Fruit fly (Drosophila melanogaster) whole organism, embryonic: ENCODE results near the gene CG8236.

ENCODE experiments used
- Blimp-1 ChIP-seq: fragments of 200-800 bp; sonication (Bioruptor generic); optimal IDR thresholded peaks from 3 replicates; lab custom pipeline; 2018; ENCODE audit warnings: missing biosample characterization, missing genetic modification characterization, mild to moderate bottlenecking, moderate library complexity, missing genetic modification reagents
- CG10147 ChIP-seq: fragments of 200-800 bp; sonication (Bioruptor generic); optimal IDR thresholded peaks from 2 replicates; lab custom pipeline; 2019; ENCODE audit warnings: missing biosample characterization, mild to moderate bottlenecking, missing genetic modification characterization, moderate library complexity
- CG10274 ChIP-seq: fragments of 200-800 bp; sonication (Bioruptor generic); optimal IDR thresholded peaks from 3 replicates; lab custom pipeline; 2017; ENCODE audit warnings: missing biosample characterization, mild to moderate bottlenecking, missing genetic modification characterization
- CG11695 ChIP-seq: fragments of 200-800 bp; sonication (Bioruptor generic); IDR thresholded peaks from 3 replicates; pipeline ENCODE4 v1.3.6; 2022; ENCODE audit warnings: missing biosample characterization, missing genetic modification characterization
- CG12219 ChIP-seq: fragments of 200-800 bp; sonication (Bioruptor generic); optimal IDR thresholded peaks from 3 replicates; lab custom pipeline; 2018; ENCODE audit warnings: missing biosample characterization, mild to moderate bottlenecking, missing genetic modification characterization
- CG13123 ChIP-seq: fragments of 200-800 bp; sonication (Bioruptor generic); optimal IDR thresholded peaks from 2 replicates; lab custom pipeline; 2016; ENCODE audit warnings: missing biosample characterization, missing genetic modification characterization
- CG14050 ChIP-seq: fragments of 200-800 bp; sonication (Bioruptor generic); IDR thresholded peaks from 3 replicates; pipeline ENCODE4 v1.3.6; 2022; ENCODE audit warnings: missing biosample characterization, missing genetic modification characterization
- CG2875 ChIP-seq: fragments of 200-800 bp; sonication (Bioruptor generic); optimal IDR thresholded peaks from 2 replicates; lab custom pipeline; 2017; ENCODE audit warnings: missing biosample characterization, mild to moderate bottlenecking, missing genetic modification characterization, missing genetic modification reagents
- CG32532 ChIP-seq: fragments of 200-800 bp; sonication (Bioruptor generic); IDR thresholded peaks from 2 replicates; pipeline ENCODE4 v1.3.6; 2022; ENCODE audit warnings: missing biosample characterization, missing genetic modification characterization
- CG3726 ChIP-seq: fragments of 200-800 bp; sonication (Bioruptor generic); IDR thresholded peaks from 3 replicates; pipeline ENCODE4, ENCODE4 v1.3.6; 2022; ENCODE audit warnings: missing biosample characterization, missing genetic modification characterization
- CG3847 ChIP-seq: fragments of 200-800 bp; sonication (Bioruptor generic); IDR thresholded peaks from 2 replicates; pipeline ENCODE4 v1.3.6; 2022; ENCODE audit warnings: missing biosample characterization, missing genetic modification characterization
- CG4707 ChIP-seq: fragments of 200-800 bp; sonication (Bioruptor generic); optimal IDR thresholded peaks from 2 replicates; lab custom pipeline; 2018; ENCODE audit warnings: missing biosample characterization, mild to moderate bottlenecking, missing genetic modification characterization, moderate library complexity
- CG4820 ChIP-seq: fragments of 200-800 bp; sonication (Bioruptor generic); optimal IDR thresholded peaks from 3 replicates; lab custom pipeline; 2016; ENCODE audit warnings: missing biosample characterization, missing genetic modification characterization
- CG6854 ChIP-seq: fragments of 200-800 bp; sonication (Bioruptor generic); optimal IDR thresholded peaks from 3 replicates; lab custom pipeline; 2017; ENCODE audit warnings: missing biosample characterization, mild to moderate bottlenecking, missing genetic modification characterization
- CG7372 ChIP-seq: fragments of 200-800 bp; sonication (Bioruptor generic); IDR thresholded peaks from 2 replicates; pipeline ENCODE4 v1.3.6; 2022; ENCODE audit warnings: missing biosample characterization, missing genetic modification characterization
- CG8359 ChIP-seq: fragments of 200-800 bp; sonication (Bioruptor generic); optimal IDR thresholded peaks from 2 replicates; lab custom pipeline; 2017; ENCODE audit warnings: missing biosample characterization, mild to moderate bottlenecking, missing genetic modification characterization, borderline replicate concordance
- CG8924 ChIP-seq: fragments of 200-800 bp; optimal IDR thresholded peaks from 3 replicates; lab custom pipeline; 2019; ENCODE audit warnings: missing biosample characterization, mild to moderate bottlenecking, missing genetic modification characterization, moderate library complexity
- CkIIα-i1 ChIP-seq: fragments of 200-800 bp; sonication (Bioruptor generic); IDR thresholded peaks from 2 replicates; pipeline ENCODE4 v1.3.6; 2022; ENCODE audit warnings: missing biosample characterization, missing genetic modification characterization
- Dek ChIP-seq: fragments of 200-800 bp; sonication (Bioruptor generic); optimal IDR thresholded peaks from 3 replicates; lab custom pipeline; 2019; ENCODE audit warnings: missing biosample characterization, mild to moderate bottlenecking, missing genetic modification characterization, moderate library complexity
- Dll ChIP-seq: fragments of 200-800 bp; sonication (Bioruptor generic); IDR thresholded peaks from 4 replicates; pipeline ENCODE4 v1.3.6; 2022; ENCODE audit warnings: missing biosample characterization, missing genetic modification characterization; ENCODE audit not compliant: partially characterized antibody
- E2f2 ChIP-seq: fragments of 200-800 bp; sonication (Bioruptor generic); IDR thresholded peaks from 2 replicates; pipeline ENCODE4 v1.3.6; 2022; ENCODE audit warnings: missing biosample characterization, missing genetic modification characterization
- H2.0 ChIP-seq: fragments of 200-800 bp; sonication (Bioruptor generic); IDR thresholded peaks from 2 replicates; pipeline ENCODE4 v1.3.6; 2022; ENCODE audit warnings: missing biosample characterization, missing genetic modification characterization
- HLHmδ ChIP-seq: fragments of 200-800 bp; sonication (Bioruptor generic); optimal IDR thresholded peaks from 2 replicates; lab custom pipeline; 2018; ENCODE audit warnings: missing biosample characterization, mild to moderate bottlenecking, missing genetic modification characterization, moderate library complexity
- Mrtf ChIP-seq: fragments of 200-800 bp; sonication (Bioruptor generic); IDR thresholded peaks from 3 replicates; pipeline ENCODE4 v1.3.6; 2022; ENCODE audit warnings: missing biosample characterization, missing genetic modification characterization
- NC2α ChIP-seq: fragments of 200-800 bp; sonication (Bioruptor generic); optimal IDR thresholded peaks from 2 replicates; lab custom pipeline; 2016; ENCODE audit warnings: missing biosample characterization, missing genetic modification characterization
- Nf-YC ChIP-seq: fragments of 200-800 bp; optimal IDR thresholded peaks from 3 replicates; lab custom pipeline; 2019; ENCODE audit warnings: missing biosample characterization, mild to moderate bottlenecking, missing genetic modification characterization, moderate library complexity
- NfI ChIP-seq: fragments of 200-800 bp; sonication (Bioruptor generic); optimal IDR thresholded peaks from 3 replicates; lab custom pipeline; 2018; ENCODE audit warnings: missing biosample characterization, mild to moderate bottlenecking, missing genetic modification characterization, moderate library complexity
- Poxn ChIP-seq: fragments of 200-800 bp; sonication (Bioruptor generic); IDR thresholded peaks from 2 replicates; pipeline ENCODE4 v1.3.6; 2022; ENCODE audit warnings: missing biosample characterization, missing genetic modification characterization
- Ptx1 ChIP-seq: fragments of 200-800 bp; sonication (Bioruptor generic); IDR thresholded peaks from 2 replicates; pipeline ENCODE4 v1.3.6; 2022; ENCODE audit warnings: missing biosample characterization, missing genetic modification characterization
- Ravus ChIP-seq: fragments of 200-800 bp; sonication (Bioruptor generic); IDR thresholded peaks from 2 replicates; pipeline ENCODE4 v1.3.6; 2022; ENCODE audit warnings: missing biosample characterization, missing genetic modification characterization
- Sin3A ChIP-seq: fragments of >200 bp; optimal IDR thresholded peaks from 2 replicates; lab custom pipeline; 2018
- Spps ChIP-seq: fragments of 200-800 bp; sonication (Bioruptor generic); optimal IDR thresholded peaks from 2 replicates; lab custom pipeline; 2018; ENCODE audit warnings: missing biosample characterization, mild to moderate bottlenecking, missing genetic modification characterization
- Ssrp ChIP-seq: fragments of 200-800 bp; sonication (Bioruptor generic); optimal IDR thresholded peaks from 2 replicates; lab custom pipeline; 2018; ENCODE audit warnings: missing biosample characterization, mild to moderate bottlenecking, missing genetic modification characterization, moderate library complexity
- cg ChIP-seq: fragments of 200-800 bp; sonication (Bioruptor generic); optimal IDR thresholded peaks from 3 replicates; lab custom pipeline; 2019; ENCODE audit warnings: missing biosample characterization, mild to moderate bottlenecking, missing genetic modification characterization, moderate library complexity
- emc ChIP-seq: fragments of 200-800 bp; sonication (Bioruptor generic); optimal IDR thresholded peaks from 2 replicates; lab custom pipeline; 2016; ENCODE audit warnings: missing biosample characterization, missing genetic modification characterization
- exex ChIP-seq: fragments of 200-800 bp; sonication (Bioruptor generic); optimal IDR thresholded peaks from 4 replicates; lab custom pipeline; 2018; ENCODE audit warnings: missing biosample characterization, mild to moderate bottlenecking, missing genetic modification characterization, moderate library complexity
- fru ChIP-seq: fragments of >200 bp; optimal IDR thresholded peaks from 2 replicates; lab custom pipeline; 2017
- gcm ChIP-seq: fragments of 200-800 bp; sonication (Bioruptor generic); optimal IDR thresholded peaks from 2 replicates; lab custom pipeline; 2019; ENCODE audit warnings: missing biosample characterization, mild to moderate bottlenecking, missing genetic modification characterization, moderate library complexity
- gem ChIP-seq: fragments of 200-800 bp; sonication (Bioruptor generic); optimal IDR thresholded peaks from 2 replicates; lab custom pipeline; 2019; ENCODE audit warnings: missing biosample characterization, mild to moderate bottlenecking, missing genetic modification characterization, moderate library complexity
- gsb-n ChIP-seq: fragments of 200-800 bp; sonication (Bioruptor generic); optimal IDR thresholded peaks from 3 replicates; lab custom pipeline; 2018; ENCODE audit warnings: missing biosample characterization, mild to moderate bottlenecking, missing genetic modification characterization
- kni ChIP-seq: fragments of 200-800 bp; sonication (Bioruptor generic); optimal IDR thresholded peaks from 3 replicates; lab custom pipeline; 2017; ENCODE audit warnings: mild to moderate bottlenecking, missing biosample characterization, missing genetic modification reagents, missing genetic modification characterization
- lilli ChIP-seq: fragments of 200-800 bp; sonication (Bioruptor generic); optimal IDR thresholded peaks from 3 replicates; lab custom pipeline; 2016; ENCODE audit warnings: missing biosample characterization, missing genetic modification characterization
- lola ChIP-seq, 3 experiments: fragments of >200 bp in 2 of 3; fragments of 200-800 bp in 1 of 3; sonication (Bioruptor generic) in 1 of 3; optimal IDR thresholded peaks; 2 replicates each; lab custom pipeline; 2017 to 2019; ENCODE audit warnings: missing biosample characterization in 3 of 3, missing genetic modification characterization in 3 of 3, mild to moderate bottlenecking in 1 of 3, moderate library complexity in 1 of 3
- nom ChIP-seq: fragments of 200-800 bp; sonication (Bioruptor generic); optimal IDR thresholded peaks from 2 replicates; lab custom pipeline; 2017; ENCODE audit warnings: missing biosample characterization, missing genetic modification characterization, mild to moderate bottlenecking, moderate library complexity, missing genetic modification reagents
- odd ChIP-seq: fragments of 200-800 bp; sonication (Bioruptor generic); optimal IDR thresholded peaks from 2 replicates; lab custom pipeline; 2017; ENCODE audit warnings: missing biosample characterization, mild to moderate bottlenecking, missing genetic modification characterization
- pita ChIP-seq: fragments of 200-800 bp; sonication (Bioruptor generic); optimal IDR thresholded peaks from 2 replicates; lab custom pipeline; 2017; ENCODE audit warnings: missing biosample characterization, mild to moderate bottlenecking, missing genetic modification characterization
- repo ChIP-seq: fragments of 200-800 bp; sonication (Bioruptor generic); optimal IDR thresholded peaks from 2 replicates; lab custom pipeline; 2016; ENCODE audit warnings: missing biosample characterization, missing genetic modification characterization
- run ChIP-seq: fragments of 200-800 bp; sonication (Bioruptor generic); optimal IDR thresholded peaks from 3 replicates; lab custom pipeline; 2018; ENCODE audit warnings: missing biosample characterization, mild to moderate bottlenecking, missing genetic modification characterization
- sr ChIP-seq: fragments of 200-800 bp; sonication (Bioruptor generic); IDR thresholded peaks from 3 replicates; pipeline ENCODE4 v1.3.6; 2022; ENCODE audit warnings: missing biosample characterization, missing genetic modification characterization
- tna ChIP-seq: fragments of 200-800 bp; sonication (Bioruptor generic); IDR thresholded peaks from 2 replicates; pipeline ENCODE4 v1.3.6; 2022; ENCODE audit warnings: missing biosample characterization, missing genetic modification characterization; ENCODE audit not compliant: partially characterized antibody
- zfh2 ChIP-seq: fragments of 200-800 bp; sonication (Bioruptor generic); optimal IDR thresholded peaks from 2 replicates; lab custom pipeline; 2016; ENCODE audit warnings: missing biosample characterization, missing genetic modification characterization

CG8236 gene

dm6 chr3R:8808518-8808921, 39.3 kb downstream of the CG8236 start (continued):
- TF ChIP-seq zfh2 (no peak), CG4707 (GFP tag; lab: Kevin White, UChicago) (no peak), nom (no peak), CG3847 (GFP tag; lab: Robert Waterston, UW) (no peak), odd (GFP tag; lab: Kevin White, UChicago) (peak; percentile 41), Nf-YC (no peak), HLHmδ (GFP tag; lab: Kevin White, UChicago) (no peak), CG8924 (peak; percentile 90), CG13123 (peak; percentile 19), Spps (peak; percentile 85), NfI (peak; percentile 32), CG7372 (GFP tag; lab: Robert Waterston, UW) (no peak), CG6854 (GFP tag; lab: Kevin White, UChicago) (no peak), Ptx1 (GFP tag; lab: Robert Waterston, UW) (peak; percentile 40; the same call in 1 of the 2 replicates), CG32532 (GFP tag; lab: Robert Waterston, UW) (no peak; the same call in 1 of the 2 replicates), lilli (GFP tag; lab: Kevin White, UChicago) (peak; percentile 55), repo (GFP tag; lab: Kevin White, UChicago) (no peak), CG12219 (GFP tag; lab: Kevin White, UChicago) (peak; percentile 40), tna (no peak), exex (no peak), Poxn (GFP tag; lab: Robert Waterston, UW) (no peak), Blimp-1 (GFP tag; lab: Kevin White, UChicago) (peak; percentile 70), emc (GFP tag; lab: Kevin White, UChicago) (no peak), Ravus (GFP tag; lab: Robert Waterston, UW) (no peak), CG8359 (GFP tag; lab: Kevin White, UChicago) (peak; percentile 88), Mrtf (GFP tag; lab: Robert Waterston, UW) (no peak), gem (tag; lab: Kevin White, UChicago) (peak; percentile 91), Sin3A (lab: Kevin White, UChicago) (no peak), E2f2 (GFP tag; lab: Robert Waterston, UW) (no peak), CG10274 (GFP tag; lab: Kevin White, UChicago) (peak; percentile 5), CG2875 (GFP tag; lab: Kevin White, UChicago) (peak; percentile 64), cg (GFP tag; lab: Kevin White, UChicago) (no peak), gcm (GFP tag; lab: Kevin White, UChicago) (peak; percentile 88), NC2α (GFP tag; lab: Kevin White, UChicago) (peak; percentile 40), H2.0 (peak; percentile 53), sr (GFP tag; lab: Robert Waterston, UW) (no peak), CG3726 (GFP tag; lab: Robert Waterston, UW) (no peak), pita (GFP tag; lab: Kevin White, UChicago) (no peak), gsb-n (peak; percentile 85), CG10147 (GFP tag; lab: Kevin White, UChicago) (no peak), run (tag; lab: Kevin White, UChicago) (no peak), Ssrp (tag; lab: Kevin White, UChicago) (peak; percentile 78), CkIIα-i1 (GFP tag; lab: Robert Waterston, UW) (no peak), Dek (tag; lab: Kevin White, UChicago) (no peak), fru (no peak), CG14050 (GFP tag; lab: Robert Waterston, UW) (no peak), lola (GFP tag; optimal IDR thresholded peaks at IDR 0.05; lab: Kevin White, UChicago) (peak in 1 of 3 experiments; percentile 97), CG4820 (GFP tag; lab: Kevin White, UChicago) (peak; percentile 73), kni (no peak), Dll (GFP tag; lab: Robert Waterston, UW) (no peak), CG11695 (peak; percentile 27; the same call in 1 of the 3 replicates)
